Worm (Caenorhabditis elegans) whole organism, L4/young adult: ENCODE data around the gene F48G7.4.

ENCODE experiments used
- W03F9.2 ChIP-seq: fragments of 150-350 bp; optimal IDR thresholded peaks from 2 replicates; lab custom pipeline; 2014; ENCODE audit warnings: missing biosample characterization, missing genetic modification characterization
- dao-5 ChIP-seq: sonication (generic microtip); optimal IDR thresholded peaks from 2 replicates; lab custom pipeline; 2016; ENCODE audit warnings: missing genotype, missing genetic modification characterization, moderate library complexity, missing compliant biosample characterization

ce11 chrV:642750-643149, 23.5 kb downstream of the F48G7.4 start, which contains the start of gene nhr-190:
- no peak for TF ChIP-seq dao-5
- TF ChIP-seq W03F9.2 (tag; lab: Kevin White, UChicago): no peak
